Worm (Caenorhabditis elegans) whole organism, L2 larva: ENCODE measurements around the gene R09E10.6.

Experiments
- C34F6.9 ChIP-seq: fragments of 150-350 bp; optimal IDR thresholded peaks from 2 replicates; lab custom pipeline; 2014; ENCODE audit warnings: missing biosample characterization, missing genetic modification characterization
- F13H6.1 ChIP-seq: sonication (generic microtip); optimal IDR thresholded peaks from 2 replicates; lab custom pipeline; 2016; ENCODE audit warnings: missing genetic modification characterization, missing compliant biosample characterization
- Y55F3AM.14 ChIP-seq: fragments of 200-800 bp; sonication (Bioruptor generic); optimal IDR thresholded peaks from 2 replicates; lab custom pipeline; 2018; ENCODE audit warnings: mild to moderate bottlenecking, missing genetic modification characterization, missing compliant biosample characterization
- alr-1 ChIP-seq: fragments of 150-350 bp; optimal IDR thresholded peaks from 2 replicates; lab custom pipeline; 2014; ENCODE audit warnings: missing biosample characterization, missing genetic modification characterization
- aly-2 ChIP-seq: fragments of 150-350 bp; optimal IDR thresholded peaks from 2 replicates; lab custom pipeline; 2014; ENCODE audit warnings: missing biosample characterization, missing genetic modification characterization
- blmp-1 ChIP-seq: sonication (generic microtip); optimal IDR thresholded peaks from 2 replicates; lab custom pipeline; 2017; ENCODE audit warnings: missing genetic modification characterization, mild to moderate bottlenecking, missing compliant biosample characterization, antibody characterized with exemption, moderate library complexity; ENCODE audit not compliant: insufficient read depth
- ceh-16 ChIP-seq: fragments of 150-350 bp; optimal IDR thresholded peaks from 2 replicates; lab custom pipeline; 2014; ENCODE audit warnings: missing biosample characterization, missing genetic modification characterization
- crh-2 ChIP-seq: sonication (generic microtip); optimal IDR thresholded peaks from 2 replicates; lab custom pipeline; 2017; ENCODE audit warnings: missing biosample characterization, missing genetic modification characterization
- dmd-4 ChIP-seq: sonication (generic microtip); optimal IDR thresholded peaks from 2 replicates; lab custom pipeline; 2017; ENCODE audit warnings: missing biosample characterization, missing genetic modification characterization
- egl-27 ChIP-seq: sonication (generic microtip); optimal IDR thresholded peaks from 3 replicates; lab custom pipeline; 2017; ENCODE audit warnings: missing biosample characterization, missing genetic modification reagents, missing genetic modification characterization
- elt-1 ChIP-seq: fragments of 150-350 bp; optimal IDR thresholded peaks from 2 replicates; lab custom pipeline; 2014; ENCODE audit warnings: missing biosample characterization, missing genetic modification characterization
- elt-3 ChIP-seq: sonication (generic microtip); optimal IDR thresholded peaks from 2 replicates; lab custom pipeline; 2017; ENCODE audit warnings: missing biosample characterization, missing genetic modification characterization
- fos-1 ChIP-seq: fragments of 150-350 bp; optimal IDR thresholded peaks from 2 replicates; lab custom pipeline; 2014; ENCODE audit warnings: missing biosample characterization, missing genetic modification characterization
- lin-13 ChIP-seq: fragments of 150-350 bp; optimal IDR thresholded peaks from 2 replicates; lab custom pipeline; 2014; ENCODE audit warnings: missing biosample characterization, missing genetic modification reagents, missing genetic modification characterization
- lsy-2 ChIP-seq, 2 experiments: fragments of 150-350 bp in 1 of 2; sonication (generic microtip) in 1 of 2; optimal IDR thresholded peaks; 2 replicates each; lab custom pipeline; 2014 to 2017; ENCODE audit warnings: missing biosample characterization in 2 of 2, missing genetic modification characterization in 2 of 2
- mab-5 ChIP-seq: fragments of 150-350 bp; optimal IDR thresholded peaks from 2 replicates; lab custom pipeline; 2014; ENCODE audit warnings: missing biosample characterization, missing genetic modification characterization
- mbf-1 ChIP-seq: sonication (generic microtip); optimal IDR thresholded peaks from 2 replicates; lab custom pipeline; 2017; ENCODE audit warnings: missing biosample characterization, missing genetic modification characterization
- mdl-1 ChIP-seq, 2 experiments: fragments of 150-350 bp in 1 of 2; sonication (generic microtip) in 1 of 2; optimal IDR thresholded peaks; 2 replicates each; lab custom pipeline; 2017; ENCODE audit warnings: missing biosample characterization in 2 of 2, missing genetic modification characterization in 2 of 2
- nhr-10 ChIP-seq: sonication (generic microtip); optimal IDR thresholded peaks from 2 replicates; lab custom pipeline; 2017; ENCODE audit warnings: missing biosample characterization, missing genetic modification characterization
- nhr-11 ChIP-seq: fragments of 150-350 bp; optimal IDR thresholded peaks from 2 replicates; lab custom pipeline; 2014; ENCODE audit warnings: missing biosample characterization, missing genetic modification characterization
- nhr-12 ChIP-seq: fragments of 150-350 bp; optimal IDR thresholded peaks from 2 replicates; lab custom pipeline; 2014; ENCODE audit warnings: missing biosample characterization, missing genetic modification characterization
- nhr-129 ChIP-seq: fragments of 150-350 bp; optimal IDR thresholded peaks from 2 replicates; lab custom pipeline; 2014; ENCODE audit warnings: missing biosample characterization, missing genetic modification characterization
- nhr-21 ChIP-seq: fragments of 150-350 bp; optimal IDR thresholded peaks from 2 replicates; lab custom pipeline; 2014; ENCODE audit warnings: missing biosample characterization, missing genetic modification characterization
- nhr-23 ChIP-seq: fragments of 150-350 bp; optimal IDR thresholded peaks from 2 replicates; lab custom pipeline; 2014; ENCODE audit warnings: missing biosample characterization, missing genetic modification reagents, missing genetic modification characterization
- nhr-237 ChIP-seq: fragments of 150-350 bp; optimal IDR thresholded peaks from 2 replicates; lab custom pipeline; 2014; ENCODE audit warnings: missing biosample characterization, missing genetic modification characterization
- nhr-25 ChIP-seq: fragments of 150-350 bp; sonication (generic microtip); optimal IDR thresholded peaks from 3 replicates; lab custom pipeline; 2014; ENCODE audit warnings: missing biosample characterization, missing genetic modification characterization
- nhr-6 ChIP-seq: fragments of 150-350 bp; optimal IDR thresholded peaks from 2 replicates; lab custom pipeline; 2014; ENCODE audit warnings: missing biosample characterization, missing genetic modification characterization
- sem-4 ChIP-seq: fragments of 150-350 bp; optimal IDR thresholded peaks from 2 replicates; lab custom pipeline; 2014; ENCODE audit warnings: missing biosample characterization, missing genetic modification reagents, missing genetic modification characterization
- skn-1 ChIP-seq: sonication (generic microtip); optimal IDR thresholded peaks from 2 replicates; lab custom pipeline; 2017; ENCODE audit warnings: missing biosample characterization, missing genetic modification characterization
- sma-3 ChIP-seq: sonication (generic microtip); optimal IDR thresholded peaks from 2 replicates; lab custom pipeline; 2016; ENCODE audit warnings: missing genetic modification reagents, missing genetic modification characterization, missing compliant biosample characterization
- sma-9 ChIP-seq, 2 experiments: fragments of 150-350 bp in 1 of 2; sonication (generic microtip) in 1 of 2; optimal IDR thresholded peaks; 2 replicates each; lab custom pipeline; 2014 to 2016; ENCODE audit warnings: missing genetic modification characterization in 2 of 2, mild to moderate bottlenecking in 1 of 2, missing biosample characterization in 1 of 2, missing compliant biosample characterization in 1 of 2, missing genetic modification reagents in 1 of 2, moderate library complexity in 1 of 2
- snpc-4 ChIP-seq: fragments of 150-350 bp; optimal IDR thresholded peaks from 2 replicates; lab custom pipeline; 2014; ENCODE audit warnings: missing biosample characterization, missing genetic modification characterization
- unc-39 ChIP-seq: fragments of 150-350 bp; optimal IDR thresholded peaks from 2 replicates; lab custom pipeline; 2014; ENCODE audit warnings: missing biosample characterization, missing genetic modification characterization
- unc-55 ChIP-seq: fragments of 150-350 bp; sonication (generic microtip); optimal IDR thresholded peaks from 3 replicates; lab custom pipeline; 2014; ENCODE audit warnings: missing biosample characterization, missing genetic modification reagents, missing genetic modification characterization
- ztf-1 ChIP-seq: fragments of 200-800 bp; sonication (Bioruptor generic); conservative IDR thresholded peaks from 2 replicates; pipeline ENCODE4 v1.3.6; 2022; ENCODE audit warnings: missing genetic modification characterization, missing compliant biosample characterization
- ztf-4 ChIP-seq: fragments of 150-350 bp; optimal IDR thresholded peaks from 2 replicates; lab custom pipeline; 2014; ENCODE audit warnings: missing biosample characterization, missing genetic modification characterization

Gene R09E10.6

DNA sequence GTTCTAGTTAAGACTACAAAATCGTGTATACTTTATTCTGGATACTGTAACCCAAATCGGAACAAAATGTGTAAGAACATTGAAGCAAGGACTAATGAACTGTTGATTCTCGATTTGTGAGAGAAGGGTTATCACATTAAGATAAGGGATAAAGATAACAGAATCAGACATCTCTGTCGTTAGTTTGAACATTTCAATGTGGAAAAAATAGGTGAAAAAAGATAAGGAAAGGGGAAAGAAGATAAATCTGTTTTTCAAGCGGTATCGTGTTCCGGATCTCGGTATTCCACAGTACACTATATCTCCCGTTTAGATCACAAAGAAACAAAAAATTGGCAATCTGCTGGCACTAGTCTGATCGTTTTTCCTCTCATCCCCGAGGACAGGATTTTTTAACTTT, 32.9 kb downstream of the R09E10.6 start:
- TF ChIP-seq ztf-4 (tag; lab: Kevin White, UChicago), result no peak
- TF ChIP-seq sma-9 (GFP tag; optimal IDR thresholded peaks at IDR 0.05; lab: Kevin White, UChicago), result peak; percentile 49
- TF ChIP-seq sma-9 (tag; optimal IDR thresholded peaks at IDR 0.05; lab: Kevin White, UChicago), result no peak
- no peak for TF ChIP-seq mab-5 (tag; lab: Kevin White, UChicago)
- TF ChIP-seq Y55F3AM.14 (GFP tag; lab: Kevin White, UChicago), result no peak
- no peak for TF ChIP-seq alr-1 (tag; lab: Kevin White, UChicago)
- TF ChIP-seq sma-3 (GFP tag; lab: Kevin White, UChicago), result no peak
- TF ChIP-seq nhr-10 (tag; lab: Kevin White, UChicago), result no peak
- no peak for TF ChIP-seq mbf-1 (tag; lab: Kevin White, UChicago)
- peak; percentile 5 for TF ChIP-seq ceh-16 (tag; lab: Kevin White, UChicago)
- TF ChIP-seq nhr-12 (tag; lab: Kevin White, UChicago), result no peak
- TF ChIP-seq skn-1 (tag; lab: Kevin White, UChicago), result no peak
- TF ChIP-seq lsy-2 (tag; optimal IDR thresholded peaks at IDR 0.05; lab: Kevin White, UChicago), result peak in 1 of 2 experiments; percentile 25
- TF ChIP-seq ztf-1 (GFP tag; lab: Robert Waterston, UW), result no peak
- TF ChIP-seq blmp-1 (tag; lab: Kevin White, UChicago), result peak; percentile 19
- TF ChIP-seq nhr-129, result no peak
- TF ChIP-seq fos-1, result peak; percentile 7
- TF ChIP-seq nhr-21 (tag; lab: Kevin White, UChicago), result peak; percentile 63
- peak; percentile 46 for TF ChIP-seq egl-27 (tag; lab: Kevin White, UChicago)
- no peak for TF ChIP-seq snpc-4 (tag; lab: Kevin White, UChicago)
- TF ChIP-seq elt-1, result peak; percentile 86
- no peak for TF ChIP-seq nhr-23 (tag; lab: Kevin White, UChicago)
- TF ChIP-seq nhr-237 (tag; lab: Kevin White, UChicago), result no peak

DNA sequence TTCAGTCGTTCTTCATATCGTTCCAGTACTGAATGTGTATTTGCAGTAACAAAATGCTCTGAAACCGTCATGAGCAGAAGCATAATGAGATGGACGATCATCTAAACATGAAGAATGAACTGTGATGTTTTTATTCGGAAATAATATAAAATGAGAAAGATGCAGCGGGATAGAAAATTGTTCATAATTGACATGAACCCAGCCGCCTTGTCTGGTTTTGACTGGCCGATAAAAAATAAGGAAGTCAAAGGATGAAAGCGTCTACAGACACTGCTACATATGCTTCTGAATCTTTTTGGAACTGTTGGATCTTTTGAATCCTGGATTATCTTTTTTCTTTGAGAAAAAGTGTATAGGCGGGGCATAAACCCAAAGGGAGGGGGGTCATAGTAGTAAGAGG, 34.4 kb downstream of the R09E10.6 start, which contains the start of gene F01G10.9:
Gene F01G10.9, minus strand, starts transcription at position 101 of the 400 bp plus-strand sequence.
- TF ChIP-seq lsy-2 (tag; optimal IDR thresholded peaks at IDR 0.05; lab: Kevin White, UChicago) (no peak), lin-13 (GFP tag; lab: Kevin White, UChicago) (no peak), dmd-4 (tag; lab: Kevin White, UChicago) (no peak), C34F6.9 (no peak), ztf-1 (GFP tag; lab: Robert Waterston, UW) (no peak), nhr-237 (tag; lab: Kevin White, UChicago) (no peak), unc-55 (GFP tag; lab: Kevin White, UChicago) (no peak), fos-1 (no peak), mdl-1 (tag; optimal IDR thresholded peaks at IDR 0.05; lab: Kevin White, UChicago) (no peak), snpc-4 (tag; lab: Kevin White, UChicago) (no peak), nhr-11 (tag; lab: Kevin White, UChicago) (no peak), nhr-25 (no peak), mab-5 (tag; lab: Kevin White, UChicago) (no peak), sem-4 (tag; lab: Kevin White, UChicago) (no peak), unc-39 (tag; lab: Kevin White, UChicago) (no peak), aly-2 (tag; lab: Kevin White, UChicago) (no peak), elt-3 (tag; lab: Kevin White, UChicago) (no peak)

DNA sequence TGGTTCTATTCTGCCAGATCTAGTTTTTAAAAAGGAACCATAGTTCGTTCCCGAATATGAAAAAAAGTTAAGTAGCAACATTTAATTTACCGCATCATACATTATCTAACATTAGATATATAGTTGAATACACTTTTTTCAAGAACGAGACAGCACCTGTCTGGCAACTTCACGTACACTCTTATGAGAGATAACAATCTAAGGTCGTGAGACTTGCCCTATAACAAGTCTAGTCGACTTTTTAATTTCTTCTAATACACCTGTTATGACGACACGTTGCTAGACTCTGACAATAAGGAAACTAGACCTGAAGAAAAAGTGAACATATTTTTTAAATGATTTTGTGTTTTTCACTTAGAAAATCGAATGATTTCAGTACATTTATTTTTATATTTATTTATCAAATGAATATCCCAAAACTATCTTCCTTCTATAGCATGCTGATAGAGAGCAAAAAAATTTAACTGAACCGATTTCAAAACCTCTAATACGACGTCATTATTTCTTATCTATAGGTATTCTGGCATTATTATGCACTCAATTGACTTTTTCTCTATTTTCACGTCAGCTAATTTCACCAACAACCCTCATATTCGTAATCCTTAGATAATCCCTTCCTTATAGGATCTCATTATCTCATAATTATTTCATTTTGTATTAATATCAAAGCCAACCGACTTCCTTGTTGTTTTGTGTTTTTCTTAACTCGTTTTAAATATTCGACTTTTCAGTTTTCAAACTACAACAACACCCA, 40.9 kb downstream of the R09E10.6 start:
- TF ChIP-seq F13H6.1 (tag; lab: Kevin White, UChicago), result no peak
- TF ChIP-seq crh-2 (tag; lab: Kevin White, UChicago), result peak; percentile 50
- no peak for TF ChIP-seq snpc-4 (tag; lab: Kevin White, UChicago)
- TF ChIP-seq lsy-2 (tag; optimal IDR thresholded peaks at IDR 0.05; lab: Kevin White, UChicago), result peak in 1 of 2 experiments; percentile 8
- TF ChIP-seq ceh-16 (tag; lab: Kevin White, UChicago), result no peak
- TF ChIP-seq nhr-21 (tag; lab: Kevin White, UChicago), result no peak
- no peak for TF ChIP-seq nhr-6
- no peak for TF ChIP-seq lin-13 (GFP tag; lab: Kevin White, UChicago)
- TF ChIP-seq nhr-12 (tag; lab: Kevin White, UChicago), result no peak
- peak; percentile 3 for TF ChIP-seq sma-9 (GFP tag; optimal IDR thresholded peaks at IDR 0.05; lab: Kevin White, UChicago)
- no peak for TF ChIP-seq sma-9 (tag; optimal IDR thresholded peaks at IDR 0.05; lab: Kevin White, UChicago)
- TF ChIP-seq fos-1, result peak; percentile 13
